Fruit fly (Drosophila melanogaster): ENCODE measurements around the gene CG13992.

The CG13992 gene

dm6 chr2L:5948775-5949526 lies 18.6 kb downstream of the CG13992 start, which contains the start of gene CG9044 (continued):
- peak; percentile 48 for TF ChIP-seq CG1602 (GFP tag; optimal IDR thresholded peaks at IDR 0.05)
- TF ChIP-seq tx (GFP tag; optimal IDR thresholded peaks at IDR 0.05): peak; percentile 39
- peak; percentile 96 for TF ChIP-seq Sry-δ (GFP tag; optimal IDR thresholded peaks at IDR 0.05)
- TF ChIP-seq run (tag; optimal IDR thresholded peaks at IDR 0.05): no peak
- peak; percentile 42; the same call in 1 of the 2 replicates for TF ChIP-seq Xrp1 (GFP tag; IDR thresholded peaks at IDR 0.05)
- no peak for TF ChIP-seq CG5245 (GFP tag; optimal IDR thresholded peaks at IDR 0.05)
- peak; percentile 37; the same call in 1 of the 2 replicates for TF ChIP-seq CG32772 (GFP tag; IDR thresholded peaks at IDR 0.05)
- no peak for TF ChIP-seq PHDP (tag; optimal IDR thresholded peaks at IDR 0.05)
- peak; percentile 97 for TF ChIP-seq BEAF-32 (GFP tag; optimal IDR thresholded peaks at IDR 0.05)
- peak; percentile 24 for TF ChIP-seq kay (GFP tag; optimal IDR thresholded peaks at IDR 0.05)
- no peak for TF ChIP-seq CG7987 (GFP tag; optimal IDR thresholded peaks at IDR 0.05)
- no peak for TF ChIP-seq salm (tag; optimal IDR thresholded peaks at IDR 0.05)
- TF ChIP-seq Atf3 (GFP tag; optimal IDR thresholded peaks at IDR 0.05): peak; percentile 37
- peak; percentile 96 for TF ChIP-seq Scr (GFP tag; IDR thresholded peaks at IDR 0.05; ENCODE audit: partially characterized antibody)
- peak; percentile 77 for TF ChIP-seq CG12391 (tag; optimal IDR thresholded peaks at IDR 0.05)
- no peak for TF ChIP-seq lab (GFP tag; optimal IDR thresholded peaks at IDR 0.05)
- TF ChIP-seq crol (GFP tag; IDR thresholded peaks at IDR 0.05): no peak
- no peak for TF ChIP-seq odd (GFP tag; optimal IDR thresholded peaks at IDR 0.05)
- TF ChIP-seq CG12236 (GFP tag; optimal IDR thresholded peaks at IDR 0.05): no peak
- peak; percentile 50 for TF ChIP-seq CG18476 (GFP tag; optimal IDR thresholded peaks at IDR 0.05)
- TF ChIP-seq Xbp1 (GFP tag; optimal IDR thresholded peaks at IDR 0.05): peak; percentile 71
- TF ChIP-seq Doc2 (GFP tag; IDR thresholded peaks at IDR 0.05): no peak
- no peak for TF ChIP-seq CG10462 (GFP tag; optimal IDR thresholded peaks at IDR 0.05)
- TF ChIP-seq ERR (GFP tag; optimal IDR thresholded peaks at IDR 0.05): no peak
- no peak for TF ChIP-seq hth (optimal IDR thresholded peaks at IDR 0.05)
- no peak; the same call in none of the 2 replicates for TF ChIP-seq CG6272 (GFP tag; IDR thresholded peaks at IDR 0.05)
- no peak for TF ChIP-seq gce (GFP tag; IDR thresholded peaks at IDR 0.05)
- no peak for TF ChIP-seq Drgx (GFP tag; IDR thresholded peaks at IDR 0.05)
- no peak for TF ChIP-seq sc (optimal IDR thresholded peaks at IDR 0.05)
- peak; percentile 1 for TF ChIP-seq sc (GFP tag; optimal IDR thresholded peaks at IDR 0.05)
- TF ChIP-seq gem (tag; optimal IDR thresholded peaks at IDR 0.05): no peak
- no peak for TF ChIP-seq Poxn (GFP tag; IDR thresholded peaks at IDR 0.05)
- TF ChIP-seq Spps (tag; optimal IDR thresholded peaks at IDR 0.05): no peak
- TF ChIP-seq CG7928 (GFP tag; optimal IDR thresholded peaks at IDR 0.05): no peak
- TF ChIP-seq CG17361 (GFP tag; IDR thresholded peaks at IDR 0.05): no peak; the same call in 1 of the 3 replicates
- peak; percentile 81 for TF ChIP-seq ato (GFP tag; IDR thresholded peaks at IDR 0.05; ENCODE audit: partially characterized antibody)
- no peak for TF ChIP-seq pan (optimal IDR thresholded peaks at IDR 0.05)
- TF ChIP-seq pan (GFP tag; optimal IDR thresholded peaks at IDR 0.05 in 1 of 2, IDR thresholded peaks at IDR 0.05 in 1 of 2): no peak
- no peak for TF ChIP-seq cg (GFP tag; optimal IDR thresholded peaks at IDR 0.05)
- TF ChIP-seq Bgb (GFP tag; IDR thresholded peaks at IDR 0.05; ENCODE audit: partially characterized antibody): peak; percentile 89
- no peak for TF ChIP-seq Fer2 (tag; optimal IDR thresholded peaks at IDR 0.05)
- no peak for TF ChIP-seq CG30431 (GFP tag; optimal IDR thresholded peaks at IDR 0.05)
- no peak for TF ChIP-seq scrt (GFP tag; optimal IDR thresholded peaks at IDR 0.05)
- TF ChIP-seq Ada2b (GFP tag; IDR thresholded peaks at IDR 0.05): peak; percentile 45; the same call in 1 of the 2 replicates
- TF ChIP-seq CG3281 (GFP tag; optimal IDR thresholded peaks at IDR 0.05): no peak
- no peak for TF ChIP-seq zf30C (GFP tag; optimal IDR thresholded peaks at IDR 0.05)
- no peak for TF ChIP-seq mirr (GFP tag; optimal IDR thresholded peaks at IDR 0.05)
- peak; percentile 33 for TF ChIP-seq CG8089 (GFP tag; optimal IDR thresholded peaks at IDR 0.05)
- TF ChIP-seq CG18599 (GFP tag; optimal IDR thresholded peaks at IDR 0.05): no peak
- no peak for TF ChIP-seq CG12769 (tag; optimal IDR thresholded peaks at IDR 0.05)
